Fruit fly (Drosophila melanogaster) whole organism, wandering third instar larva: ENCODE results near the gene CG4520.

ENCODE experiments used
- Abd-B ChIP-seq: fragments of >200 bp; optimal IDR thresholded peaks from 2 replicates; lab custom pipeline; 2017; ENCODE audit warnings: missing biosample characterization, missing genetic modification characterization
- CG9705 ChIP-seq: fragments of 200-800 bp; sonication (Bioruptor generic); optimal IDR thresholded peaks from 2 replicates; lab custom pipeline; 2018; ENCODE audit warnings: missing biosample characterization, mild to moderate bottlenecking, missing genetic modification characterization
- CrebA ChIP-seq: fragments of 200-800 bp; sonication (Bioruptor generic); optimal IDR thresholded peaks from 2 replicates; lab custom pipeline; 2016; ENCODE audit warnings: missing biosample characterization, mild to moderate bottlenecking, missing genetic modification characterization, borderline replicate concordance
- Dfd ChIP-seq: fragments of >200 bp; optimal IDR thresholded peaks from 2 replicates; lab custom pipeline; 2017; ENCODE audit warnings: missing biosample characterization, missing genetic modification characterization
- Dif ChIP-seq: fragments of 200-275, 200-300 bp; sonication (Bioruptor generic); optimal IDR thresholded peaks from 2 replicates; lab custom pipeline; 2018; ENCODE audit warnings: missing biosample characterization, missing genetic modification characterization; ENCODE audit not compliant: partially characterized antibody
- GATAd ChIP-seq: sonication (Bioruptor generic); optimal IDR thresholded peaks from 2 replicates; lab custom pipeline; 2016; ENCODE audit warnings: missing biosample characterization, missing genetic modification characterization
- HLH106 ChIP-seq: fragments of 200-800 bp; optimal IDR thresholded peaks from 3 replicates; lab custom pipeline; 2019; ENCODE audit warnings: missing biosample characterization, mild to moderate bottlenecking, missing genetic modification characterization, moderate library complexity
- Hnf4 ChIP-seq: fragments of 200-800 bp; sonication (Bioruptor generic); optimal IDR thresholded peaks from 2 replicates; lab custom pipeline; 2016; ENCODE audit warnings: missing biosample characterization, mild to moderate bottlenecking, missing genetic modification characterization
- Hr78 ChIP-seq: fragments of >200 bp; optimal IDR thresholded peaks from 2 replicates; lab custom pipeline; 2017; ENCODE audit warnings: missing biosample characterization, missing genetic modification characterization
- Hr83 ChIP-seq: fragments of 200-300 bp; sonication (Bioruptor generic); optimal IDR thresholded peaks from 2 replicates; lab custom pipeline; 2016; ENCODE audit warnings: missing biosample characterization, mild to moderate bottlenecking, missing genetic modification characterization, moderate library complexity; ENCODE audit not compliant: poor library complexity, severe bottlenecking
- Jra ChIP-seq: sonication (Bioruptor generic); optimal IDR thresholded peaks from 2 replicates; lab custom pipeline; 2016; ENCODE audit warnings: missing biosample characterization, missing genetic modification characterization
- Mio ChIP-seq: sonication (Bioruptor generic); optimal IDR thresholded peaks from 2 replicates; lab custom pipeline; 2016; ENCODE audit warnings: missing biosample characterization, missing genetic modification characterization
- Myc ChIP-seq: fragments of >200 bp; optimal IDR thresholded peaks from 2 replicates; lab custom pipeline; 2017
- N ChIP-seq: fragments of >200 bp; optimal IDR thresholded peaks from 2 replicates; lab custom pipeline; 2018; ENCODE audit warnings: missing biosample characterization, missing external identifiers, missing genetic modification characterization
- OdsH ChIP-seq: fragments of 200-800 bp; sonication (Bioruptor generic); optimal IDR thresholded peaks from 2 replicates; lab custom pipeline; 2016; ENCODE audit warnings: missing biosample characterization, mild to moderate bottlenecking, missing genetic modification characterization
- Rel ChIP-seq, 2 experiments: fragments of 200-800 bp; sonication (Bioruptor generic) in 1 of 2; optimal IDR thresholded peaks; 2 replicates in 1 of 2; 3 replicates in 1 of 2; lab custom pipeline; 2016 to 2019; ENCODE audit warnings: mild to moderate bottlenecking in 2 of 2, missing biosample characterization in 2 of 2, missing genetic modification characterization in 2 of 2, moderate library complexity in 1 of 2
- Sp1 ChIP-seq: fragments of 200-800 bp; sonication (Bioruptor generic); optimal IDR thresholded peaks from 3 replicates; lab custom pipeline; 2019; ENCODE audit warnings: missing biosample characterization, mild to moderate bottlenecking, missing genetic modification characterization, moderate library complexity
- brk ChIP-seq: fragments of 200-800 bp; sonication (Bioruptor generic); optimal IDR thresholded peaks from 2 replicates; lab custom pipeline; 2016; ENCODE audit warnings: missing biosample characterization, mild to moderate bottlenecking, missing genetic modification characterization
- dl ChIP-seq, 2 experiments: fragments of 175-275, 200-275 bp in 1 of 2; fragments of 200-275 bp in 1 of 2; sonication (Bioruptor generic); optimal IDR thresholded peaks; lab custom pipeline; 2018; ENCODE audit warnings: mild to moderate bottlenecking in 2 of 2, missing biosample characterization in 2 of 2, missing genetic modification characterization in 2 of 2, moderate library complexity in 2 of 2; ENCODE audit not compliant: partially characterized antibody in 2 of 2, insufficient read depth in 1 of 2
- dmrt93B ChIP-seq: fragments of 200-800 bp; sonication (Bioruptor generic); optimal IDR thresholded peaks from 2 replicates; lab custom pipeline; 2018; ENCODE audit warnings: missing biosample characterization, mild to moderate bottlenecking, missing genetic modification characterization
- dsf ChIP-seq: sonication (Bioruptor generic); optimal IDR thresholded peaks from 2 replicates; lab custom pipeline; 2016; ENCODE audit warnings: missing biosample characterization, missing genetic modification characterization, borderline replicate concordance
- ey ChIP-seq: fragments of 200-800 bp; sonication (Bioruptor generic); optimal IDR thresholded peaks from 2 replicates; lab custom pipeline; 2016; ENCODE audit warnings: missing biosample characterization, missing genetic modification characterization
- foxo ChIP-seq, 2 experiments: fragments of 200-800 bp; sonication (Bioruptor generic); optimal IDR thresholded peaks; 2 replicates in 1 of 2; 3 replicates in 1 of 2; lab custom pipeline; 2016 to 2017; ENCODE audit warnings: missing biosample characterization in 2 of 2, missing genetic modification characterization in 2 of 2
- fru ChIP-seq: fragments of 200-800 bp; sonication (Bioruptor generic); optimal IDR thresholded peaks from 3 replicates; lab custom pipeline; 2016; ENCODE audit warnings: missing biosample characterization, mild to moderate bottlenecking, missing genetic modification characterization
- h ChIP-seq: fragments of 200-800 bp; sonication (Bioruptor generic); optimal IDR thresholded peaks from 3 replicates; lab custom pipeline; 2016; ENCODE audit warnings: missing biosample characterization, mild to moderate bottlenecking, missing genetic modification characterization
- jim ChIP-seq: fragments of 175-275, 200-325 bp; sonication (Bioruptor generic); optimal IDR thresholded peaks from 2 replicates; lab custom pipeline; 2016; ENCODE audit warnings: missing biosample characterization, mild to moderate bottlenecking, missing genetic modification characterization
- lola ChIP-seq: fragments of >200 bp; optimal IDR thresholded peaks from 2 replicates; lab custom pipeline; 2017; ENCODE audit warnings: missing biosample characterization, missing genetic modification characterization
- pan ChIP-seq: fragments of >200 bp; optimal IDR thresholded peaks from 2 replicates; lab custom pipeline; 2017
- psq ChIP-seq: fragments of 200-800 bp; sonication (Bioruptor generic); optimal IDR thresholded peaks from 3 replicates; lab custom pipeline; 2017; ENCODE audit warnings: missing biosample characterization, mild to moderate bottlenecking, missing genetic modification characterization, moderate library complexity
- rgr ChIP-seq: fragments of 200-800 bp; sonication (Bioruptor generic); optimal IDR thresholded peaks from 3 replicates; lab custom pipeline; 2016; ENCODE audit warnings: missing biosample characterization, mild to moderate bottlenecking, missing genetic modification characterization
- sv ChIP-seq: fragments of 200-800 bp; sonication (Bioruptor generic); optimal IDR thresholded peaks from 3 replicates; lab custom pipeline; 2016; ENCODE audit warnings: missing biosample characterization, missing genetic modification characterization
- tai ChIP-seq: sonication (Bioruptor generic); optimal IDR thresholded peaks from 2 replicates; lab custom pipeline; 2016; ENCODE audit warnings: missing biosample characterization, missing genetic modification characterization
- usp ChIP-seq: fragments of >200 bp; optimal IDR thresholded peaks from 2 replicates; lab custom pipeline; 2017; ENCODE audit warnings: missing biosample characterization, missing genetic modification characterization
- woc ChIP-seq: sonication (Bioruptor generic); optimal IDR thresholded peaks from 2 replicates; lab custom pipeline; 2016; ENCODE audit warnings: missing biosample characterization, mild to moderate bottlenecking, missing genetic modification characterization

The CG4520 gene

DNA sequence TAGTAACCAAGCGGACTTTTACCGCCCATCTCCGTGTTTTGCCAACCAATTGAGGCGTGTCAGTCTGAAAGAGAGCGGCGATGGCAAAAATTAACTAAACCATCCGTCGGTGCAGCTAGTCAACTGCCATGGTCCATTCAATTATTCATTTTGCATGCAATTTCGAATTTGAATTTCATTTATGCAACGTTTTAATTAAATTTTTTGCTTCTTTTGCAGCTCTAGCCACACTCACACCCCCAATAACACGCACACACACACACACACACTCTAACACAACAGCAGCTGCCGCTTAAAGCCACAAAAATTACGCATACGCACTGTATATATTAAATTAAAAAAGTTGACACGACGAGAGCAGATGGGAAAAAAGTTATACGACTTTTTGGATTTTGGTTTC, 24.4 kb downstream of the CG4520 start:
- TF ChIP-seq rgr (GFP tag; lab: Kevin White, UChicago), result no peak
- TF ChIP-seq woc (GFP tag; lab: Kevin White, UChicago), result no peak
- TF ChIP-seq Dfd (GFP tag; lab: Kevin White, UChicago), result peak; percentile 51
- TF ChIP-seq Hr83 (GFP tag; lab: Kevin White, UChicago), result no peak
- TF ChIP-seq OdsH (GFP tag; lab: Kevin White, UChicago), result no peak
- no peak for TF ChIP-seq Abd-B (GFP tag; lab: Kevin White, UChicago)

DNA sequence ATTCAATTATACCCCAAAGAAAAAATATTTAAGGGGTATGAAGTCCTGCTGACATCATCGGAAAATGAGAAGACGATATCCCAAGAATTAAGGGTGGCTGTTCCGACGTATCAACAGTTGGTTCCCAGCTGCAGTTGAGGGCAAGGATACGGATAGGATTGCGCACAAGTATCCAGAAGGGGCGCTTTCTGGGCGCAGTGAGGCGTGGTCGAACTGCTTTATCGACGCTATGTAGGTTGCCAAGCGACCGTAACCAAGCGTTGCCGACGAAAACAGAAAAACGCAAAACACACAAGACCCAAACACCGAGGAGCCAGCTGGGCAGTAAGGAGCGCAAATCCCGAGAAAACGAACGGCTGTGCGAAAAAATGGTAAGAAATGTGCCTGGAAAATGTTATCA, 29.7 kb downstream of the CG4520 start, which contains the start of gene Ttc26:
Gene Ttc26, plus strand, starts transcription at position 289 of the 400 bp plus-strand sequence.
- no peak for TF ChIP-seq Hr78 (GFP tag; lab: Kevin White, UChicago)
- no peak for TF ChIP-seq Sp1 (GFP tag; lab: Kevin White, UChicago)
- TF ChIP-seq dmrt93B (GFP tag; lab: Kevin White, UChicago), result no peak

DNA sequence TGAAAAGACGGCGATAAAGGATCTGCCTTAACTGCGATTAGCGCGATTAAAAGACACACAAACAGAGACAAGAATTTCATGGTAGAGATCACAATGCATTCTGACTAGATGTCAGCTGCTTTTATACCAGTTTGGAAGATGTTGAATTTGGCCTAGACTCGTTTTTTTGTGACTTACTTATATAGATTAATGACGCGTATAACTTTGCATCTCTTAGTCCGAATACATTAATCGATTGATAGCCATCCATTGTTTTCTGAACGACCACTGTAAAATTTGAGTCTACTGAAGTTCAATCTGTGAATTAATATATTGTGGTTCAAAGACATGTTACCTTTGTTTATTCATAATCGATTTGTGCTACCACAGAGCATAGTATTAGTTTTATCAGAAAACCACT, 30.8 kb downstream of the CG4520 start, which contains the start of gene CG45207:
Gene CG45207, minus strand, starts transcription at position 101 of the 400 bp plus-strand sequence.
- TF ChIP-seq Rel (GFP tag; optimal IDR thresholded peaks at IDR 0.05; lab: Kevin White, UChicago) (no peak), Rel (tag; optimal IDR thresholded peaks at IDR 0.05; lab: Kevin White, UChicago) (no peak), Myc (no peak)

DNA sequence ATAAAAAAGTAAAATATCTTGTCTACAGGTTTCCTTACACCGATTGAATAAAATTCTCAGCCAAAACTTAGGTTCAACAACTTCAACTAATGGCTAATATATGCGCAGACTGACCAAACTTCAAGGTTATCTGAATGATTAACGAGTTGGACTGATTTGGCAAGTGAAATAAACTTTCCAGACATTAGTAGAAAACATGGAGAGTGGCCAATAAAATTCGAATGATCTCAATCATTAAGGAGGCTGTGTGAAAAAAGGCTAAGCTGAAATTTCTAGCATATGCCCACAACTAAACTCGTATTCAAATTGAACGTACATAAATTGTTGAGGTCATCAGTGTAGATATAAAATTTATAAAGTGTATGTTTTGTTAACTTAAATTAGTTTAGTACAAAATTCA, 35.1 kb downstream of the CG4520 start, which contains the start of gene CG5614:
Gene CG5614, plus strand, starts transcription at position 301 of the 400 bp plus-strand sequence.
- TF ChIP-seq Mio (GFP tag; lab: Kevin White, UChicago) (no peak), CG9705 (GFP tag; lab: Kevin White, UChicago) (no peak), jim (GFP tag; lab: Kevin White, UChicago) (no peak), Sp1 (GFP tag; lab: Kevin White, UChicago) (no peak)

DNA sequence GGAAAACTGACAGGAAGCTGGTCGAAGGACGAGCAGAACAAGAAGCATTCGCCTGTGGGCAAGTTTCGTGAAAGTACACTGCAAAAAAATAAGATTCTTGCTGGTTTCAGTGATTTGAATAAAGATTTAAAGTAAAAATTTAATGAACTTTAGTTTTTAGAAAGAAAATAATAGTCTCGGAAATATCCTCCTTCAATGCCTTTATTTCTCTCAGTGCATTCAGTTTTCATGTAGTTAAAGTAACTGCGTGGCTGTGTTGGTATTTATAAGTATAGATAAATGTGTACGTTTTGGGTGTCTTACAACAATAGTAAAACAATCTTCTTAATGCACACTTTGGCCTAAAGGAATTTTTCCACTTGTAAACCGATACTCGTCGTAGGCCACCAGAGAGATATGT, 39.8 kb downstream of the CG4520 start:
- TF ChIP-seq brk (GFP tag; lab: Kevin White, UChicago) (no peak), Hnf4 (GFP tag; lab: Kevin White, UChicago) (no peak), tai (no peak), dl (GFP tag; optimal IDR thresholded peaks at IDR 0.05; lab: Kevin White, UChicago; ENCODE audit: insufficient read depth in 1 of 2, partially characterized antibody in 2 of 2) (no peak), CrebA (no peak), lola (no peak), usp (GFP tag; lab: Kevin White, UChicago) (no peak), foxo (GFP tag; optimal IDR thresholded peaks at IDR 0.05; lab: Kevin White, UChicago) (no peak)
- TF ChIP-seq, all 38 proteins: peak for 0

DNA sequence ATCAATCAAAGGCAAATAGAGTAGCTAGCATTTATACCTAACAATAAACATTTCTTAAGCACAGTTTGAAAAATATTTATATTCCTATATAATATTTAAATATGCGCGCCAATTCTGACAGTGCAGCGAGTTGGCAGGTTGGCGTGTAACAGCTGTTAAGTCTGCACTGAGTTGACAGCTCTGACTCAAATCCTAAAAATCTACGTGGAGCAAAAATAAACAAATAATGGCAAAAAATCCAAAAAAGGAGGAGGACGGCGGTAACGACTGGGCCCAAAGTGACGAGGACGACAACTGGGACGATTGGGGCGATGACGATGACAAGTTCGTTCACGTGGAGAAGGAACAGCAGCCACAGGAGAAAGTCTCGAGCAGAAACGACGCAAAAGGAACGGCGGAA, 42.1 kb downstream of the CG4520 start, which contains the start of gene CG9590:
Gene CG9590, plus strand, starts transcription at position 166 of the 400 bp plus-strand sequence.
- no peak for TF ChIP-seq jim (GFP tag; lab: Kevin White, UChicago)
- no peak for TF ChIP-seq brk (GFP tag; lab: Kevin White, UChicago)
- no peak for TF ChIP-seq tai

DNA sequence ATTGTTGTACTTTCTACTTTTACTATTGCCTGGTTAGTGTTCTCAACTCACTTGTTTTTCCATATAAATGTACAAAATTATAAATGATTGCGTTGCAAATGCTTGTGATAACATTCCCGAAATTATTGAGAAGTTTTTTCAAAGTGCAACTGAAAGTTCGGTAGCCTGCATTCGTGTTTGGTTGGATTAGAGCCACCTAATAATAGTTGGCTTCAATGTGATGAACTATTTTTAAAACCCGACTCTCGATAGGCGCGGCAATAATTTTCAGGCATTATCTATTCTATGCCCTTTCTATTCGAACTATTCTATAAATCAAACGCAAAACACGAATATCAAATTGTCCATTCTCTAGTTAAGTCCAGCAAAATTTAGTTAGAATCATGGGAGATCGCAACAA, 43.8 kb downstream of the CG4520 start, which contains the start of gene Uros2:
Gene Uros2, plus strand, starts transcription at position 301 of the 400 bp plus-strand sequence.
- TF ChIP-seq Sp1 (GFP tag; lab: Kevin White, UChicago) (no peak), CrebA (no peak), Dif (no peak), h (GFP tag; lab: Kevin White, UChicago) (no peak), GATAd (GFP tag; lab: Kevin White, UChicago) (no peak)

DNA sequence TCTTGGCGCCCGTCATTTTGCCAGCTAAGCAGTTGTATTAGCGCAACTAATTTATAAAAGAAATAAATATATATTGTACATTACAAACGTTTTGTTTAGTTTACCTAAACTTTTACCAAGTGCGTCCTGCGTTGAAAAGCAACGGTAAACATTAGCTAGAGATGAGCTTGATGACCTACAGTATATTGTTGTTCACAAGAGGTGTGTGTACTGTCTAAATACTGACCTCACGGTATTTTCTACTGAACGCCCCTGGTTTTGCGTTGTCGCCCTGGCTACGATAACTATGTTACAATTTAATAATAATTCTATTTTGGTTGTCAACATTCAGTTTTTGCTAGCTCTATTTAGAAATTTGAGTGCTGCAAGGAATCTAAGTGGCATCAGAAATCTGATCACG, 48.0 kb downstream of the CG4520 start, which contains the start of gene Acyp2:
Gene Acyp2, plus strand, starts transcription at position 262 of the 400 bp plus-strand sequence.
- TF ChIP-seq dsf (GFP tag; lab: Kevin White, UChicago) (no peak), brk (GFP tag; lab: Kevin White, UChicago) (no peak), Sp1 (GFP tag; lab: Kevin White, UChicago) (no peak), rgr (GFP tag; lab: Kevin White, UChicago) (peak; percentile 14), jim (GFP tag; lab: Kevin White, UChicago) (peak; percentile 44), CG9705 (GFP tag; lab: Kevin White, UChicago) (peak; percentile 8), Hr83 (GFP tag; lab: Kevin White, UChicago) (peak; percentile 86), Hnf4 (GFP tag; lab: Kevin White, UChicago) (peak; percentile 69), N (GFP tag; lab: Kevin White, UChicago) (no peak), fru (GFP tag; lab: Kevin White, UChicago) (no peak), foxo (GFP tag; optimal IDR thresholded peaks at IDR 0.05; lab: Kevin White, UChicago) (peak in 1 of 2 experiments; percentile 53), HLH106 (tag; lab: Kevin White, UChicago) (peak; percentile 26), psq (GFP tag; lab: Kevin White, UChicago) (no peak), Jra (GFP tag; lab: Kevin White, UChicago) (peak; percentile 62), pan (lab: Kevin White, UChicago) (no peak), h (GFP tag; lab: Kevin White, UChicago) (no peak), GATAd (GFP tag; lab: Kevin White, UChicago) (no peak), dmrt93B (GFP tag; lab: Kevin White, UChicago) (no peak), ey (GFP tag; lab: Kevin White, UChicago) (peak; percentile 17), sv (GFP tag; lab: Kevin White, UChicago) (peak; percentile 48), Abd-B (GFP tag; lab: Kevin White, UChicago) (no peak), lola (no peak)
